Fruit fly (Drosophila melanogaster) whole organism, embryonic: ENCODE measurements around the gene CG4467.

Experiments used
- Abd-B ChIP-seq: fragments of 200-800 bp; sonication (Bioruptor generic); optimal IDR thresholded peaks from 2 replicates; lab custom pipeline; 2018; ENCODE audit warnings: missing biosample characterization, mild to moderate bottlenecking, missing genetic modification characterization, moderate library complexity
- B-H1 ChIP-seq: fragments of 200-800 bp; sonication (Bioruptor generic); IDR thresholded peaks from 3 replicates; pipeline ENCODE4 v1.3.6; 2022; ENCODE audit warnings: missing biosample characterization, missing genetic modification characterization
- BEAF-32 ChIP-seq: fragments of 200-800 bp; sonication (Bioruptor generic); optimal IDR thresholded peaks from 3 replicates; lab custom pipeline; 2017; ENCODE audit warnings: missing biosample characterization, missing genetic modification characterization, mild to moderate bottlenecking, moderate library complexity, missing genetic modification reagents
- Bdp1 ChIP-seq: fragments of 200-800 bp; sonication (Bioruptor generic); optimal IDR thresholded peaks from 3 replicates; lab custom pipeline; 2016; ENCODE audit warnings: missing biosample characterization, missing genetic modification characterization
- CG10565 ChIP-seq: fragments of 200-800 bp; sonication (Bioruptor generic); optimal IDR thresholded peaks from 3 replicates; lab custom pipeline; 2016; ENCODE audit warnings: missing biosample characterization, mild to moderate bottlenecking, missing genetic modification characterization
- CG1233 ChIP-seq: fragments of 200-800 bp; sonication (Bioruptor generic); optimal IDR thresholded peaks from 4 replicates; lab custom pipeline; 2018; ENCODE audit warnings: missing biosample characterization, mild to moderate bottlenecking, missing genetic modification characterization
- CG12942 ChIP-seq: fragments of 200-800 bp; sonication (Bioruptor generic); optimal IDR thresholded peaks from 3 replicates; lab custom pipeline; 2016; ENCODE audit warnings: missing biosample characterization, missing genetic modification characterization
- CG15601 ChIP-seq: fragments of 200-800 bp; sonication (Bioruptor generic); optimal IDR thresholded peaks from 3 replicates; lab custom pipeline; 2019; ENCODE audit warnings: missing biosample characterization, mild to moderate bottlenecking, missing genetic modification characterization, moderate library complexity
- CG16815 ChIP-seq: fragments of 200-800 bp; sonication (Bioruptor generic); optimal IDR thresholded peaks from 3 replicates; lab custom pipeline; 2017; ENCODE audit warnings: missing biosample characterization, mild to moderate bottlenecking, missing genetic modification characterization
- CG17328 ChIP-seq: fragments of 200-800 bp; sonication (Bioruptor generic); IDR thresholded peaks from 2 replicates; pipeline ENCODE4 v1.3.6; 2022; ENCODE audit warnings: missing biosample characterization, missing genetic modification characterization
- CG17385 ChIP-seq: fragments of 200-800 bp; sonication (Bioruptor generic); optimal IDR thresholded peaks from 3 replicates; lab custom pipeline; 2018; ENCODE audit warnings: missing biosample characterization, mild to moderate bottlenecking, missing genetic modification characterization
- CG18764 ChIP-seq: fragments of 200-800 bp; sonication (Bioruptor generic); optimal IDR thresholded peaks from 3 replicates; lab custom pipeline; 2016; ENCODE audit warnings: missing biosample characterization, missing genetic modification characterization
- CG2120 ChIP-seq: fragments of 200-800 bp; sonication (Bioruptor generic); optimal IDR thresholded peaks from 3 replicates; lab custom pipeline; 2016; ENCODE audit warnings: missing biosample characterization, missing genetic modification characterization
- CG2202 ChIP-seq: fragments of 200-800 bp; sonication (Bioruptor generic); optimal IDR thresholded peaks from 2 replicates; lab custom pipeline; 2018; ENCODE audit warnings: missing biosample characterization, mild to moderate bottlenecking, missing genetic modification characterization
- CG31388 ChIP-seq: fragments of 200-800 bp; sonication (Bioruptor generic); optimal IDR thresholded peaks from 2 replicates; lab custom pipeline; 2016; ENCODE audit warnings: missing biosample characterization, missing genetic modification characterization
- CG31441 ChIP-seq: fragments of 200-800 bp; sonication (Bioruptor generic); IDR thresholded peaks from 2 replicates; pipeline ENCODE4 v1.3.6; 2022; ENCODE audit warnings: missing biosample characterization, missing genetic modification characterization
- CG3995 ChIP-seq: fragments of 200-800 bp; sonication (Bioruptor generic); optimal IDR thresholded peaks from 3 replicates; lab custom pipeline; 2016; ENCODE audit warnings: missing biosample characterization, missing genetic modification characterization
- CG42726 ChIP-seq: fragments of 200-800 bp; sonication (Bioruptor generic); IDR thresholded peaks from 2 replicates; pipeline ENCODE4 v1.3.6; 2022; ENCODE audit warnings: missing biosample characterization, missing genetic modification characterization; ENCODE audit not compliant: partially characterized antibody
- CG6854 ChIP-seq: fragments of 200-800 bp; sonication (Bioruptor generic); optimal IDR thresholded peaks from 3 replicates; lab custom pipeline; 2017; ENCODE audit warnings: missing biosample characterization, mild to moderate bottlenecking, missing genetic modification characterization
- CG7987 ChIP-seq: fragments of 200-800 bp; sonication (Bioruptor generic); optimal IDR thresholded peaks from 2 replicates; lab custom pipeline; 2018; ENCODE audit warnings: missing biosample characterization, mild to moderate bottlenecking, missing genetic modification characterization, moderate library complexity
- CG8388 ChIP-seq: fragments of 200-800 bp; sonication (Bioruptor generic); optimal IDR thresholded peaks from 2 replicates; lab custom pipeline; 2019; ENCODE audit warnings: missing biosample characterization, mild to moderate bottlenecking, missing genetic modification characterization, moderate library complexity
- CG8478 ChIP-seq: fragments of >200 bp; optimal IDR thresholded peaks from 2 replicates; lab custom pipeline; 2018
- CG8924 ChIP-seq: fragments of 200-800 bp; optimal IDR thresholded peaks from 3 replicates; lab custom pipeline; 2019; ENCODE audit warnings: missing biosample characterization, mild to moderate bottlenecking, missing genetic modification characterization, moderate library complexity
- CkIIα-i1 ChIP-seq: fragments of 200-800 bp; sonication (Bioruptor generic); IDR thresholded peaks from 2 replicates; pipeline ENCODE4 v1.3.6; 2022; ENCODE audit warnings: missing biosample characterization, missing genetic modification characterization
- Dad ChIP-seq: fragments of 200-800 bp; sonication (Bioruptor generic); optimal IDR thresholded peaks from 3 replicates; lab custom pipeline; 2016; ENCODE audit warnings: missing biosample characterization, missing genetic modification characterization
- Fer1 ChIP-seq: fragments of 200-800 bp; sonication (Bioruptor generic); optimal IDR thresholded peaks from 2 replicates; lab custom pipeline; 2017; ENCODE audit warnings: missing biosample characterization, mild to moderate bottlenecking, missing genetic modification characterization
- NK7.1 ChIP-seq: fragments of 200-800 bp; sonication (Bioruptor generic); optimal IDR thresholded peaks from 3 replicates; lab custom pipeline; 2016; ENCODE audit warnings: missing biosample characterization, missing genetic modification characterization
- Oli ChIP-seq: fragments of 200-800 bp; sonication (Bioruptor generic); optimal IDR thresholded peaks from 2 replicates; lab custom pipeline; 2018; ENCODE audit warnings: missing biosample characterization, mild to moderate bottlenecking, missing genetic modification characterization, moderate library complexity
- PHDP ChIP-seq: fragments of 200-800 bp; sonication (Bioruptor generic); optimal IDR thresholded peaks from 3 replicates; lab custom pipeline; 2018; ENCODE audit warnings: missing biosample characterization, mild to moderate bottlenecking, missing genetic modification characterization, moderate library complexity
- Sox100B ChIP-seq: fragments of 200-800 bp; sonication (Bioruptor generic); optimal IDR thresholded peaks from 3 replicates; lab custom pipeline; 2018; ENCODE audit warnings: missing biosample characterization, mild to moderate bottlenecking, missing genetic modification characterization
- Ssrp ChIP-seq: fragments of 200-800 bp; sonication (Bioruptor generic); optimal IDR thresholded peaks from 2 replicates; lab custom pipeline; 2018; ENCODE audit warnings: missing biosample characterization, mild to moderate bottlenecking, missing genetic modification characterization, moderate library complexity
- amos ChIP-seq: fragments of 200-800 bp; sonication (Bioruptor generic); IDR thresholded peaks from 2 replicates; pipeline ENCODE4 v1.3.6; 2022; ENCODE audit warnings: missing biosample characterization, missing genetic modification characterization; ENCODE audit not compliant: partially characterized antibody
- bsh ChIP-seq, 2 experiments: fragments of 200-800 bp; sonication (Bioruptor generic); optimal IDR thresholded peaks; 2 replicates each; lab custom pipeline; 2017 to 2018; ENCODE audit warnings: mild to moderate bottlenecking in 2 of 2, missing biosample characterization in 2 of 2, missing genetic modification characterization in 2 of 2, moderate library complexity in 1 of 2
- chif ChIP-seq, 2 experiments: fragments of 200-800 bp; sonication (Bioruptor generic); optimal IDR thresholded peaks; 3 replicates each; lab custom pipeline; 2016; ENCODE audit warnings: missing biosample characterization in 2 of 2, missing genetic modification characterization in 2 of 2
- dimm ChIP-seq: fragments of 200-800 bp; sonication (Bioruptor generic); IDR thresholded peaks from 2 replicates; pipeline ENCODE4 v1.3.6; 2022; ENCODE audit warnings: missing biosample characterization, missing genetic modification characterization
- dmrt11E ChIP-seq: fragments of 200-800 bp; sonication (Bioruptor generic); optimal IDR thresholded peaks from 3 replicates; lab custom pipeline; 2018; ENCODE audit warnings: missing biosample characterization, mild to moderate bottlenecking, missing genetic modification characterization, moderate library complexity
- en ChIP-seq: fragments of 200-800 bp; sonication (Bioruptor generic); optimal IDR thresholded peaks from 2 replicates; lab custom pipeline; 2016; ENCODE audit warnings: missing biosample characterization, missing genetic modification characterization
- gro ChIP-seq: fragments of 200-800 bp; sonication (Bioruptor generic); optimal IDR thresholded peaks from 2 replicates; lab custom pipeline; 2016; ENCODE audit warnings: missing biosample characterization, missing genetic modification characterization
- lbe ChIP-seq: fragments of 200-800 bp; sonication (Bioruptor generic); optimal IDR thresholded peaks from 2 replicates; lab custom pipeline; 2016; ENCODE audit warnings: missing biosample characterization, mild to moderate bottlenecking, missing genetic modification characterization
- lmd ChIP-seq: fragments of 200-800 bp; sonication (Bioruptor generic); IDR thresholded peaks from 2 replicates; pipeline ENCODE4 v1.3.6; 2022; ENCODE audit warnings: missing biosample characterization, missing genetic modification characterization
- lov ChIP-seq, 2 experiments: fragments of 200-800 bp in 1 of 2; fragments of >200 bp in 1 of 2; sonication (Bioruptor generic) in 1 of 2; IDR thresholded peaks in 1 of 2; optimal IDR thresholded peaks in 1 of 2; 2 replicates in 1 of 2; 3 replicates in 1 of 2; pipeline versions ENCODE4 v1.3.6 to Lab custom; 2017 to 2022; ENCODE audit warnings: missing biosample characterization in 1 of 2, missing genetic modification characterization in 1 of 2
- mirr ChIP-seq: fragments of 200-800 bp; sonication (Bioruptor generic); optimal IDR thresholded peaks from 3 replicates; lab custom pipeline; 2018; ENCODE audit warnings: missing biosample characterization, mild to moderate bottlenecking, missing genetic modification characterization
- phol ChIP-seq: fragments of 200-800 bp; sonication (Bioruptor generic); optimal IDR thresholded peaks from 3 replicates; lab custom pipeline; 2018; ENCODE audit warnings: missing biosample characterization, mild to moderate bottlenecking, missing genetic modification characterization, moderate library complexity
- repo ChIP-seq: fragments of 200-800 bp; sonication (Bioruptor generic); optimal IDR thresholded peaks from 2 replicates; lab custom pipeline; 2016; ENCODE audit warnings: missing biosample characterization, missing genetic modification characterization
- row ChIP-seq: fragments of 200-800 bp; sonication (Bioruptor generic); IDR thresholded peaks from 3 replicates; pipeline ENCODE4 v1.3.6; 2022; ENCODE audit warnings: missing biosample characterization, missing genetic modification characterization
- sim ChIP-seq: fragments of 200-800 bp; sonication (Bioruptor generic); IDR thresholded peaks from 2 replicates; pipeline ENCODE4 v1.3.6; 2022; ENCODE audit warnings: missing biosample characterization, missing genetic modification characterization
- sr ChIP-seq: fragments of 200-800 bp; sonication (Bioruptor generic); IDR thresholded peaks from 3 replicates; pipeline ENCODE4 v1.3.6; 2022; ENCODE audit warnings: missing biosample characterization, missing genetic modification characterization
- unc-4 ChIP-seq: fragments of 200-800 bp; sonication (Bioruptor generic); IDR thresholded peaks from 2 replicates; pipeline ENCODE4 v1.3.6; 2022; ENCODE audit warnings: missing biosample characterization, missing genetic modification characterization; ENCODE audit not compliant: partially characterized antibody
- vfl ChIP-seq: fragments of 200-800 bp; sonication (Bioruptor generic); optimal IDR thresholded peaks from 2 replicates; lab custom pipeline; 2016; ENCODE audit warnings: missing biosample characterization, missing genetic modification characterization
- zfh2 ChIP-seq: fragments of 200-800 bp; sonication (Bioruptor generic); optimal IDR thresholded peaks from 2 replicates; lab custom pipeline; 2016; ENCODE audit warnings: missing biosample characterization, missing genetic modification characterization

The CG4467 gene

DNA sequence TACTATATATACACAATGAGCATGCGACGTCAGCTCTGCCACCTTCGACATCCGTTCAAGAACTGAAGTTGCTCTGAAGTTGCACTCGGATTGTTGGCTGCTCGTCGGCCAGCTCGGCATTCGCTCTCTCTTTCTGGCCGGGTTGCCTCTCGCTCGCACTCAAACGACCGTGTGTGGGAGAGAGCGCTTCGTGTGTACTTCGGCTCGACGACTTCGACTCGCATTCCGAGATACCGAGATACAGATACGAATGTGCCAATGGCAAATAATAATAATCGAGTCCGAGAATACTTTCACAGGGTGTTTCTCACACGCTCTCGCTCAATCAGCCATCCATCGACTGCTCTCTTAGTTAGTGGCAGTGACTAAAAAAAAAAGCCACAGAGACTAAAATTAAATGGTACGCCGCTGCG is 46.7 kb upstream of the CG4467 start (continued):
- TF ChIP-seq unc-4 (GFP tag; lab: Robert Waterston, UW) (peak; percentile 25; the same call in 1 of the 2 replicates), BEAF-32 (no peak), dimm (no peak), CG1233 (GFP tag; lab: Kevin White, UChicago) (no peak), CG31388 (GFP tag; lab: Kevin White, UChicago) (no peak), Oli (tag; lab: Kevin White, UChicago) (no peak), row (GFP tag; lab: Robert Waterston, UW) (0 out of 3 replicates have a peak, but pooled peaks have one; percentile 27), Fer1 (GFP tag; lab: Kevin White, UChicago) (peak; percentile 25), CG8478 (peak; percentile 91), CG17385 (GFP tag; lab: Kevin White, UChicago) (peak; percentile 44), NK7.1 (GFP tag; lab: Kevin White, UChicago) (no peak), vfl (GFP tag; lab: Kevin White, UChicago) (no peak), bsh (GFP tag; optimal IDR thresholded peaks at IDR 0.05; lab: Kevin White, UChicago) (peak; percentile 18 to 64), Abd-B (no peak), amos (GFP tag; lab: Robert Waterston, UW) (peak; percentile 32; the same call in 1 of the 2 replicates), lmd (GFP tag; lab: Robert Waterston, UW) (0 out of 2 replicates have a peak, but pooled peaks have one; percentile 11), CG31441 (GFP tag; lab: Robert Waterston, UW) (no peak), sr (GFP tag; lab: Robert Waterston, UW) (peak; percentile 87), Sox100B (GFP tag; lab: Kevin White, UChicago) (no peak), CG18764 (GFP tag; lab: Kevin White, UChicago) (no peak), B-H1 (GFP tag; lab: Robert Waterston, UW) (no peak; the same call in 2 of the 3 replicates), chif (GFP tag; optimal IDR thresholded peaks at IDR 0.05; lab: Kevin White, UChicago) (peak in 1 of 2 experiments; percentile 14), en (GFP tag; lab: Kevin White, UChicago) (no peak), repo (no peak), CG7987 (GFP tag; lab: Kevin White, UChicago) (peak; percentile 32), CG15601 (tag; lab: Kevin White, UChicago) (no peak), CkIIα-i1 (no peak), dmrt11E (no peak), Dad (GFP tag; lab: Kevin White, UChicago) (no peak), sim (GFP tag; lab: Robert Waterston, UW) (no peak), CG8388 (GFP tag; lab: Kevin White, UChicago) (no peak), CG42726 (no peak), Bdp1 (GFP tag; lab: Kevin White, UChicago) (no peak), CG17328 (peak; percentile 42; the same call in 1 of the 2 replicates), CG3995 (GFP tag; lab: Kevin White, UChicago) (no peak), lov (optimal IDR thresholded peaks at IDR 0.05; lab: Kevin White, UChicago) (no peak), lov (GFP tag; IDR thresholded peaks at IDR 0.05; lab: Robert Waterston, UW) (0 out of 3 replicates have a peak, but pooled peaks have one; percentile 61), CG12942 (GFP tag; lab: Kevin White, UChicago) (no peak), mirr (GFP tag; lab: Kevin White, UChicago) (peak; percentile 60), phol (no peak), PHDP (tag; lab: Kevin White, UChicago) (peak; percentile 38), CG16815 (GFP tag; lab: Kevin White, UChicago) (no peak), CG10565 (GFP tag; lab: Kevin White, UChicago) (no peak), Ssrp (no peak), lbe (GFP tag; lab: Kevin White, UChicago) (peak; percentile 72), zfh2 (GFP tag; lab: Kevin White, UChicago) (no peak), CG8924 (tag; lab: Kevin White, UChicago) (peak; percentile 49), CG6854 (GFP tag; lab: Kevin White, UChicago) (peak; percentile 39), CG2202 (no peak), gro (GFP tag; lab: Kevin White, UChicago) (peak; percentile 51), CG2120 (GFP tag; lab: Kevin White, UChicago) (no peak)
